Worm (Caenorhabditis elegans): ENCODE data around the gene Y62E10A.13.

DNA sequence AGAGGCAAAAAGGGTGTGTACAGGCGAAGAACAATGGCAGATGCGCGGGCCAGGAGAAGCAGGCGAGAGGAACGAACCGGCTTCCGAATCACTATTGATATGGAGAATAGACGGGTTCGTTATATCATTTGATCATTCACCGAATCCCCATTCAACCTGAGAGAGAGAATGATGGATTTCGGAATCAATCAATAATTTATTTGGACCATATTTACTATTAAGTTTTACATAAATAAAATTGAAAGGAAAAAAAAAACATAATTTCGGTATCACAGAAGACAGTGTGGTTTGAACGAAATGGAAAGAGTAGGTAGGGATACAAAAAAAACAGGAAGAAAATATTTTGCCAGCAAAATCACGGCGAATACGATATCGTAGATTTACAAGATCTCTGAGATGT is 46.4 kb upstream of the Y62E10A.13 start, which contains the start of gene mam-3:
- TF ChIP-seq nhr-11 (tag; optimal IDR thresholded peaks at IDR 0.05) (no peak), fkh-10 (GFP tag; optimal IDR thresholded peaks at IDR 0.05) (no peak), pha-4 (tag; optimal IDR thresholded peaks at IDR 0.05) (no peak), fax-1 (tag; optimal IDR thresholded peaks at IDR 0.05) (no peak), elt-2 (tag; optimal IDR thresholded peaks at IDR 0.05) (no peak), hlh-6 (tag; optimal IDR thresholded peaks at IDR 0.05) (no peak), lin-11 (tag; optimal IDR thresholded peaks at IDR 0.05) (no peak), pqm-1 (tag; optimal IDR thresholded peaks at IDR 0.05) (no peak), npax-4 (tag; optimal IDR thresholded peaks at IDR 0.05) (no peak), tbx-7 (tag; optimal IDR thresholded peaks at IDR 0.05) (no peak), unc-42 (tag; optimal IDR thresholded peaks at IDR 0.05) (no peak), eyg-1 (tag; optimal IDR thresholded peaks at IDR 0.05) (no peak), ceh-45 (GFP tag; IDR thresholded peaks at IDR 0.05) (no peak)
